Fruit fly (Drosophila melanogaster): Measurements from ENCODE around the gene DIP-iota.

Gene DIP-iota

DNA sequence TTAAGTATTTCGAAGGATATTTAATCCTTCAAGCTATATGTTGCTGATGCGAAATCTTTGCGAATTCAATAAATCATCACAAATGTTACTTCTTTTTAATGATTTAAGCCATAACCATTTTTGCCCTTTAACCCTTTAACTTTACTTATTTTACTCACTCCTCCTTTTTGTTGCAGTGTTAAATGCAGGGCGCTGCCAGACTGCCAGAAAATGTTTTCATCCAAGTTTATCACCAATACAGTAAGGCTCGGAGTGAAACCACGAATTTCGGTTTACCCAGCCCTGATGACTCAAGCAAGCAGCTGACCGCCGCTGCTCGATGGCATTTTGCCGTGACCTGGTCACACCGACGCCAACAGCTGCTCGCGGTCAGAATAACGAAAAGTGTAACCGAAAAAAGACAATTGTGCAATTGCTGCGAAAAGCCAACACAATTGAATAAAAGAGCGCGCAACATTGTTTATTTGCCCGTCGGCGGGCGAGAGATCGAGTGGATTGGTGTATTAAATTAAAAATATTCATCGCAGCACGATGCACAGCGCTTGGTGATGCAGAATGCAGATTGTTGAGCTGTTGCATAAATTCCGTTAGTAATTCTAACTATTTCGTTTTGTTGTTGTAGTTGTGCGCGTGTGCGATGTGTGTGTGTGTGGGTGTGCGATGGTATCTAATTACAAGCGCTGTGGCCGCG, 10.7 kb downstream of the DIP-iota start, which contains the start of gene CG11050 (continued):
- TF ChIP-seq usp (GFP tag; optimal IDR thresholded peaks at IDR 0.05) (no peak), BtbVII (GFP tag; optimal IDR thresholded peaks at IDR 0.05) (peak; percentile 48), jumu (GFP tag; optimal IDR thresholded peaks at IDR 0.05) (peak; percentile 80), Hr78 (GFP tag; optimal IDR thresholded peaks at IDR 0.05) (peak in 1 of 2 experiments; percentile 61), Myb (GFP tag; optimal IDR thresholded peaks at IDR 0.05) (peak; percentile 89), CG11085 (GFP tag; IDR thresholded peaks at IDR 0.05) (peak; percentile 73), CG33213 (GFP tag; optimal IDR thresholded peaks at IDR 0.05) (peak; percentile 97), ab (GFP tag; optimal IDR thresholded peaks at IDR 0.05) (peak; percentile 30), row (GFP tag; IDR thresholded peaks at IDR 0.05) (peak; percentile 74), tio (GFP tag; optimal IDR thresholded peaks at IDR 0.05) (peak; percentile 42), CG14014 (GFP tag; IDR thresholded peaks at IDR 0.05) (peak; percentile 78), crol (GFP tag; IDR thresholded peaks at IDR 0.05) (0 out of 2 replicates have a peak, but pooled peaks have one; percentile 17), Nf-YA (GFP tag; IDR thresholded peaks at IDR 0.05) (peak; percentile 44; the same call in 1 of the 2 replicates), ac (GFP tag; optimal IDR thresholded peaks at IDR 0.05) (no peak), CG32767 (GFP tag; IDR thresholded peaks at IDR 0.05) (peak; percentile 55), gem (tag; optimal IDR thresholded peaks at IDR 0.05) (peak; percentile 80), CG42726 (GFP tag; IDR thresholded peaks at IDR 0.05; ENCODE audit: partially characterized antibody) (peak; percentile 75), schlank (tag; optimal IDR thresholded peaks at IDR 0.05) (peak; percentile 34), Xrp1 (GFP tag; IDR thresholded peaks at IDR 0.05) (peak; percentile 75), shn (GFP tag; optimal IDR thresholded peaks at IDR 0.05) (peak; percentile 89), CG8478 (optimal IDR thresholded peaks at IDR 0.05) (no peak), scrt (GFP tag; optimal IDR thresholded peaks at IDR 0.05) (peak; percentile 53), gsb (GFP tag; IDR thresholded peaks at IDR 0.05) (peak; percentile 55; the same call in 1 of the 2 replicates), CG14710 (tag; optimal IDR thresholded peaks at IDR 0.05) (peak; percentile 84), CG7745 (tag; optimal IDR thresholded peaks at IDR 0.05) (no peak), sens-2 (GFP tag; IDR thresholded peaks at IDR 0.05) (0 out of 2 replicates have a peak, but pooled peaks have one; percentile 33), Elba2 (GFP tag; optimal IDR thresholded peaks at IDR 0.05) (peak; percentile 62), bigmax (GFP tag; optimal IDR thresholded peaks at IDR 0.05) (peak; percentile 37), zf30C (GFP tag; optimal IDR thresholded peaks at IDR 0.05) (peak; percentile 99), CG1603 (tag; optimal IDR thresholded peaks at IDR 0.05) (peak; percentile 94), Taf1 (GFP tag; IDR thresholded peaks at IDR 0.05) (0 out of 2 replicates have a peak, but pooled peaks have one; percentile 26), odd (GFP tag; optimal IDR thresholded peaks at IDR 0.05) (no peak), E2f2 (GFP tag; IDR thresholded peaks at IDR 0.05) (peak; percentile 68), Dbx (GFP tag; IDR thresholded peaks at IDR 0.05) (peak; percentile 88), CG4854 (GFP tag; optimal IDR thresholded peaks at IDR 0.05) (peak; percentile 48), al (GFP tag; IDR thresholded peaks at IDR 0.05) (peak; percentile 77), CG17186 (GFP tag; optimal IDR thresholded peaks at IDR 0.05) (peak; percentile 63), Pdp1 (GFP tag; optimal IDR thresholded peaks at IDR 0.05) (peak; percentile 74 to 93), CG18619 (GFP tag; optimal IDR thresholded peaks at IDR 0.05) (peak; percentile 75), CG1832 (GFP tag; optimal IDR thresholded peaks at IDR 0.05) (no peak), CG11456 (GFP tag; IDR thresholded peaks at IDR 0.05) (peak; percentile 86), CG8765 (GFP tag; IDR thresholded peaks at IDR 0.05) (peak; percentile 66), psq (GFP tag; optimal IDR thresholded peaks at IDR 0.05) (peak; percentile 48), eve (GFP tag; optimal IDR thresholded peaks at IDR 0.05) (no peak), da (GFP tag; optimal IDR thresholded peaks at IDR 0.05) (peak; percentile 67), tll (GFP tag; optimal IDR thresholded peaks at IDR 0.05) (peak in 1 of 2 experiments; percentile 72), CG15011 (GFP tag; optimal IDR thresholded peaks at IDR 0.05) (no peak), CG10147 (GFP tag; optimal IDR thresholded peaks at IDR 0.05) (peak; percentile 67), B-H1 (GFP tag; IDR thresholded peaks at IDR 0.05) (peak; percentile 45; the same call in 2 of the 3 replicates)
